Worm (Caenorhabditis elegans): Measurements from ENCODE around the gene blos-7.

Gene blos-7

DNA sequence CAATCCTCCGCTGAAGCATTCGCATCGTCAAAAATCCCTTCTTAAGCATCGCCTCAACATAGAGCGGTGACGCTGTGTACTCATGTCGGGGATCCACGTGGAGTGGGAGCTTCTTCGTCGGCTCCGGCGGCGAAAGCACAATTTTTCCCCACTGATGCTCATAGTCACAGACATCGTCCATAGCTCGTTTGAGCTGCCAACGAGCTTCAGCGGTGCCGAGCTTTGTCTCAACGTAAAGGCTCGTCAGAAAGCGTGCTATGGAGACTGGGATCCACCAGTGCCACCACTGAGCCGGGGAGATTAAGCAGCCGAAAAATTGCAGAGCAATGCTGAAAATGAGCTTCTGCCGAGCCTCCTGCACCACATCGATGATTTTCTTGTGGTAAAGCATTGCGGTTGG is 8.1 kb upstream of the blos-7 start:
- TF ChIP-seq cnd-1 (tag; optimal IDR thresholded peaks at IDR 0.05) (no peak), hlh-1 (tag; optimal IDR thresholded peaks at IDR 0.05) (no peak), lin-13 (tag; optimal IDR thresholded peaks at IDR 0.05) (no peak), ceh-43 (GFP tag; optimal IDR thresholded peaks at IDR 0.05) (no peak), flh-1 (GFP tag; optimal IDR thresholded peaks at IDR 0.05) (no peak), unc-120 (tag; optimal IDR thresholded peaks at IDR 0.05; ENCODE audit: poor library complexity, severe bottlenecking) (no peak), zip-8 (tag; optimal IDR thresholded peaks at IDR 0.05) (no peak), nhr-237 (tag; optimal IDR thresholded peaks at IDR 0.05) (no peak), drap-1 (GFP tag; optimal IDR thresholded peaks at IDR 0.05) (no peak), ham-2 (GFP tag; optimal IDR thresholded peaks at IDR 0.05) (no peak), nhr-76 (tag; optimal IDR thresholded peaks at IDR 0.05) (no peak), ztf-11 (tag; optimal IDR thresholded peaks at IDR 0.05) (no peak), nhr-28 (tag; optimal IDR thresholded peaks at IDR 0.05) (no peak), ceh-39 (tag; optimal IDR thresholded peaks at IDR 0.05) (no peak), mls-2 (tag; optimal IDR thresholded peaks at IDR 0.05) (no peak), lsy-2 (tag; optimal IDR thresholded peaks at IDR 0.05) (no peak), snpc-4 (tag; optimal IDR thresholded peaks at IDR 0.05) (no peak)

- TF ChIP-seq ces-1 (GFP tag; optimal IDR thresholded peaks at IDR 0.05), result no peak
- TF ChIP-seq sem-2 (GFP tag; optimal IDR thresholded peaks at IDR 0.05), result no peak
- no peak for TF ChIP-seq nhr-76 (tag; optimal IDR thresholded peaks at IDR 0.05)
- TF ChIP-seq elt-3 (tag; optimal IDR thresholded peaks at IDR 0.05), result no peak
- TF ChIP-seq elt-1 (tag; optimal IDR thresholded peaks at IDR 0.05; ENCODE audit: borderline replicate concordance, insufficient read depth), result no peak
- TF ChIP-seq flh-1 (GFP tag; optimal IDR thresholded peaks at IDR 0.05), result no peak
- no peak for TF ChIP-seq blmp-1 (tag; optimal IDR thresholded peaks at IDR 0.05)
- TF ChIP-seq mep-1 (tag; optimal IDR thresholded peaks at IDR 0.05), result peak; percentile 44
Measured at ce11 chrIV:3579477-3579975, 3.2 kb downstream of the blos-7 start, which contains the start of gene Y37E11B.1. TSS of gene Y37E11B.1 (plus strand) at chrIV:3579621.

DNA sequence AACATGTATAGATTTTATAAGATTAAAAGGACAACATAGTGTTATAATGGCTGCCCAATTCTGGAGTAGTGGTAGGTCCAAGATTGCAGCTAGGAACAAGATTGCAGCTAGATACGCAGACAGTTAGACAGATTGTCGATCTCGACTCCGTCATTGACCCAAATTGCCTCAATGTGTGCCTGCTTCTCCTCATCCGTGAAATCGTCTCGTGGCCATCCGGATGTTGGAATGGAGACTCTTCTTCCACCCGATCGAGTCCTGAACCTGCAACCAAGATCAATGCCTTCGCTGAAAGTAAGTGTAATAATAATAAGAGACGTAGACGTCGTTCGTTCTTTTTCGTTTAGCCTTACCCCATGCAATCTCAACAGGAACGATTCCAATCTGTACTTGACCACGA is 4.0 kb downstream of the blos-7 start:
- TF ChIP-seq ceh-39 (tag; optimal IDR thresholded peaks at IDR 0.05), result no peak
- no peak for TF ChIP-seq cnd-1 (tag; optimal IDR thresholded peaks at IDR 0.05)
- TF ChIP-seq unc-120 (tag; optimal IDR thresholded peaks at IDR 0.05; ENCODE audit: poor library complexity, severe bottlenecking), result peak; percentile 28

ce11 chrIV:3578155-3578554 is 4.6 kb downstream of the blos-7 start, which contains the start of gene Y37E11B.2:
TSS of gene Y37E11B.2 (plus strand) at chrIV:3578455.
- TF ChIP-seq nhr-237 (tag; optimal IDR thresholded peaks at IDR 0.05), result no peak
- no peak for TF ChIP-seq tbx-8 (GFP tag; optimal IDR thresholded peaks at IDR 0.05)
- no peak for TF ChIP-seq unc-62 (GFP tag; optimal IDR thresholded peaks at IDR 0.05)
- no peak for TF ChIP-seq lin-32 (GFP tag; optimal IDR thresholded peaks at IDR 0.05)
- no peak for TF ChIP-seq hlh-1 (tag; optimal IDR thresholded peaks at IDR 0.05)
- no peak for TF ChIP-seq mls-2 (tag; optimal IDR thresholded peaks at IDR 0.05)
- TF ChIP-seq mab-5 (tag; optimal IDR thresholded peaks at IDR 0.05), result no peak

ce11 chrIV:3570612-3571011 is 12.1 kb downstream of the blos-7 start:
- TF ChIP-seq snpc-4 (tag; optimal IDR thresholded peaks at IDR 0.05), result no peak
- TF ChIP-seq unc-62 (GFP tag; optimal IDR thresholded peaks at IDR 0.05), result no peak
- no peak for TF ChIP-seq mab-5 (tag; optimal IDR thresholded peaks at IDR 0.05)
- TF ChIP-seq sem-2 (GFP tag; optimal IDR thresholded peaks at IDR 0.05), result no peak
- no peak for TF ChIP-seq bed-3 (GFP tag; optimal IDR thresholded peaks at IDR 0.05)
- TF ChIP-seq pha-4 (tag; optimal IDR thresholded peaks at IDR 0.05), result no peak
- TF ChIP-seq ceh-39 (tag; optimal IDR thresholded peaks at IDR 0.05), result no peak
- TF ChIP-seq blmp-1 (tag; optimal IDR thresholded peaks at IDR 0.05), result no peak
- TF ChIP-seq ceh-83 (GFP tag; optimal IDR thresholded peaks at IDR 0.05), result no peak
- no peak for TF ChIP-seq zip-8 (tag; optimal IDR thresholded peaks at IDR 0.05)
- no peak for TF ChIP-seq nhr-12 (tag; optimal IDR thresholded peaks at IDR 0.05)
- TF ChIP-seq lin-13 (tag; optimal IDR thresholded peaks at IDR 0.05), result no peak
- TF ChIP-seq tbx-8 (GFP tag; optimal IDR thresholded peaks at IDR 0.05), result no peak
- TF ChIP-seq elt-1 (tag; optimal IDR thresholded peaks at IDR 0.05; ENCODE audit: borderline replicate concordance, insufficient read depth), result no peak
- TF ChIP-seq ham-2 (GFP tag; optimal IDR thresholded peaks at IDR 0.05), result no peak
- no peak for TF ChIP-seq elt-3 (tag; optimal IDR thresholded peaks at IDR 0.05)
